Fruit fly (Drosophila melanogaster): ENCODE results near the gene Tango5.

DNA sequence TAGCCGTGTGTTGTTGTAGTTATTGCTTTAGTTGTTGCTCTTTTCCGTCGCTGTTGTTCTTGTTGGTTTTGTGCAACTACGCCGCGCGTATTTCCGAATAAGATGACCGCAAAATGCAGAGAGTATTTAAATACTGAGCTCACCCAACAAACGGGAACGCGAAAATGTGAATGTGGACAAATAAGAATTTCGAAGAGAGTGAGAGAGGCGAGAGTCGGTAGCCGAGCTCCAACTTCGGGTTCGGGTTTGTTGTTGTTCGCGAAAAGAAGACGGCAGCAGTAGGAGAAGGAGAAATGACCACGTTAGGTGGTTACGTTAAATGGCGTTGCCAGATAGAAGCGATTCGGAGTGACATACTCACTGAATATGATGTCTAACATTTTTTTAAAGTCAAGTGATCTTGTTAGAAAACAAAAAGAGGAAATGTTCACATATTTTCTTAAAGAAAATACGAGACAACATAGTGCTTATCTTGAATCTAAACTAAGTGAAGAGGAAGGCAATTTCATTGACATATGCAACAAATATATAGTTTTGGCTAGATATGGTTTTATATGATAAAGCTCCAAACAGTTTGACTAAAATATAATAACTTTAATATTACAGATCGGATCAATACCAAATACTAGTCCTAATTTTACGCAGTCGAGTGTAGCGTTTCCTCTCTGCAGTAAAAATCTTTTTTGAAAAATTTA is 42.7 kb upstream of the Tango5 start:
- no peak for TF ChIP-seq Gug (GFP tag; IDR thresholded peaks at IDR 0.05)
- no peak for TF ChIP-seq CG8319 (GFP tag; optimal IDR thresholded peaks at IDR 0.05)
- TF ChIP-seq acj6 (GFP tag; optimal IDR thresholded peaks at IDR 0.05), result no peak
- no peak for TF ChIP-seq cyc (GFP tag; optimal IDR thresholded peaks at IDR 0.05)
- peak; percentile 22 for TF ChIP-seq CG16779 (tag; optimal IDR thresholded peaks at IDR 0.05)
- no peak for TF ChIP-seq dac (GFP tag; optimal IDR thresholded peaks at IDR 0.05)
- TF ChIP-seq Blimp-1 (GFP tag; optimal IDR thresholded peaks at IDR 0.05), result no peak
- no peak for TF ChIP-seq Hr39 (GFP tag; optimal IDR thresholded peaks at IDR 0.05)
- no peak for TF ChIP-seq spab (GFP tag; optimal IDR thresholded peaks at IDR 0.05)
- no peak for TF ChIP-seq CG3032 (tag; optimal IDR thresholded peaks at IDR 0.05)
- TF ChIP-seq vri (GFP tag; optimal IDR thresholded peaks at IDR 0.05), result no peak
- peak; percentile 23 for TF ChIP-seq CG9139 (GFP tag; optimal IDR thresholded peaks at IDR 0.05)
- no peak for TF ChIP-seq net (GFP tag; optimal IDR thresholded peaks at IDR 0.05)
